Worm (Caenorhabditis elegans) whole organism, L3 larva: ENCODE measurements around the gene vig-1.

Experiments used
- ZK546.5 ChIP-seq: sonication (generic microtip); optimal IDR thresholded peaks from 2 replicates; lab custom pipeline; 2017; ENCODE audit warnings: missing biosample characterization, missing genetic modification characterization
- aly-2 ChIP-seq: fragments of 150-350 bp; optimal IDR thresholded peaks from 2 replicates; lab custom pipeline; 2014; ENCODE audit warnings: missing biosample characterization, missing genetic modification characterization
- ama-1 ChIP-seq: fragments of 150-350 bp; optimal IDR thresholded peaks from 2 replicates; lab custom pipeline; 2018
- ceh-16 ChIP-seq: sonication (generic microtip); optimal IDR thresholded peaks from 2 replicates; lab custom pipeline; 2017; ENCODE audit warnings: missing biosample characterization, missing genetic modification characterization
- ceh-28 ChIP-seq: fragments of 150-350 bp; optimal IDR thresholded peaks from 2 replicates; lab custom pipeline; 2014; ENCODE audit warnings: missing biosample characterization, missing genetic modification reagents, missing genetic modification characterization
- ceh-82 ChIP-seq: fragments of 150-350 bp; optimal IDR thresholded peaks from 2 replicates; lab custom pipeline; 2014; ENCODE audit warnings: missing biosample characterization, missing genetic modification characterization
- ceh-9 ChIP-seq: sonication (generic microtip); optimal IDR thresholded peaks from 2 replicates; lab custom pipeline; 2018; ENCODE audit warnings: missing biosample characterization, missing genetic modification characterization
- daf-12 ChIP-seq: fragments of 150-350 bp; optimal IDR thresholded peaks from 2 replicates; lab custom pipeline; 2014; ENCODE audit warnings: missing biosample characterization, missing genetic modification reagents, missing genetic modification characterization
- egl-5 ChIP-seq: fragments of 150-350 bp; optimal IDR thresholded peaks from 2 replicates; lab custom pipeline; 2017; ENCODE audit warnings: missing biosample characterization, missing genetic modification reagents, missing genetic modification characterization, inconsistent platforms
- elt-1 ChIP-seq: fragments of 150-350 bp; optimal IDR thresholded peaks from 2 replicates; lab custom pipeline; 2014; ENCODE audit warnings: missing biosample characterization, missing genetic modification characterization
- elt-2 ChIP-seq: sonication (generic microtip); optimal IDR thresholded peaks from 2 replicates; lab custom pipeline; 2016; ENCODE audit warnings: missing genetic modification reagents, mild to moderate bottlenecking, missing genetic modification characterization, missing compliant biosample characterization
- fkh-10 ChIP-seq: sonication (generic microtip); optimal IDR thresholded peaks from 2 replicates; lab custom pipeline; 2017; ENCODE audit warnings: missing biosample characterization, missing genetic modification reagents, missing genetic modification characterization
- fkh-2 ChIP-seq: fragments of 150-350 bp; optimal IDR thresholded peaks from 2 replicates; lab custom pipeline; 2014; ENCODE audit warnings: missing biosample characterization, missing genetic modification reagents, missing genetic modification characterization
- hmg-11 ChIP-seq: sonication (generic microtip); optimal IDR thresholded peaks from 2 replicates; lab custom pipeline; 2016; ENCODE audit warnings: missing genetic modification characterization, missing compliant biosample characterization
- jun-1 ChIP-seq: fragments of 150-350 bp; optimal IDR thresholded peaks from 2 replicates; lab custom pipeline; 2014; ENCODE audit warnings: missing biosample characterization, missing genetic modification reagents, missing genetic modification characterization
- lin-15B ChIP-seq: fragments of 150-350 bp; optimal IDR thresholded peaks from 2 replicates; lab custom pipeline; 2014; ENCODE audit warnings: missing biosample characterization, missing genetic modification characterization
- lin-39 ChIP-seq: fragments of 150-350 bp; optimal IDR thresholded peaks from 2 replicates; lab custom pipeline; 2018; ENCODE audit warnings: missing biosample characterization, missing genetic modification reagents, missing genetic modification characterization
- lsy-12 ChIP-seq: sonication (generic microtip); optimal IDR thresholded peaks from 2 replicates; lab custom pipeline; 2016; ENCODE audit warnings: mild to moderate bottlenecking, missing genetic modification characterization, missing compliant biosample characterization
- mdl-1 ChIP-seq: fragments of 150-350 bp; optimal IDR thresholded peaks from 2 replicates; lab custom pipeline; 2014; ENCODE audit warnings: missing biosample characterization, missing genetic modification characterization
- mml-1 ChIP-seq: fragments of 150-350 bp; sonication (generic microtip); optimal IDR thresholded peaks from 3 replicates; lab custom pipeline; 2014; ENCODE audit warnings: missing biosample characterization, missing genetic modification characterization
- nfya-1 ChIP-seq: sonication (generic microtip); optimal IDR thresholded peaks from 2 replicates; lab custom pipeline; 2017; ENCODE audit warnings: missing genetic modification characterization, mild to moderate bottlenecking, missing compliant biosample characterization, antibody characterized with exemption, moderate library complexity; ENCODE audit not compliant: insufficient read depth
- nhr-237 ChIP-seq: fragments of 150-350 bp; optimal IDR thresholded peaks from 2 replicates; lab custom pipeline; 2014; ENCODE audit warnings: missing biosample characterization, missing genetic modification characterization
- nhr-25 ChIP-seq: sonication (generic microtip); optimal IDR thresholded peaks from 2 replicates; lab custom pipeline; 2017; ENCODE audit warnings: missing biosample characterization, missing genetic modification characterization
- nhr-67 ChIP-seq: fragments of 150-350 bp; optimal IDR thresholded peaks from 2 replicates; lab custom pipeline; 2014; ENCODE audit warnings: missing biosample characterization, missing genetic modification characterization
- nhr-77 ChIP-seq: fragments of 150-350 bp; optimal IDR thresholded peaks from 2 replicates; lab custom pipeline; 2014; ENCODE audit warnings: missing biosample characterization, missing genetic modification characterization
- pha-4 ChIP-seq: fragments of 150-350 bp; optimal IDR thresholded peaks from 2 replicates; lab custom pipeline; 2014; ENCODE audit warnings: missing biosample characterization, missing genetic modification reagents, missing genetic modification characterization
- pqm-1 ChIP-seq: fragments of 150-350 bp; optimal IDR thresholded peaks from 2 replicates; lab custom pipeline; 2017; ENCODE audit warnings: missing biosample characterization, missing genetic modification characterization, inconsistent platforms
- sea-2 ChIP-seq: fragments of 150-350 bp; sonication (generic microtip); optimal IDR thresholded peaks from 4 replicates; lab custom pipeline; 2014; ENCODE audit warnings: missing biosample characterization, missing genetic modification reagents, missing genetic modification characterization
- skn-1 ChIP-seq: fragments of 150-350 bp; optimal IDR thresholded peaks from 2 replicates; lab custom pipeline; 2014; ENCODE audit warnings: missing biosample characterization, missing genetic modification characterization
- snpc-4 ChIP-seq: fragments of 150-350 bp; optimal IDR thresholded peaks from 2 replicates; lab custom pipeline; 2014; ENCODE audit warnings: missing biosample characterization, missing genetic modification characterization
- tbx-2 ChIP-seq: sonication (generic microtip); optimal IDR thresholded peaks from 2 replicates; lab custom pipeline; 2016; ENCODE audit warnings: mild to moderate bottlenecking, missing genetic modification characterization, missing compliant biosample characterization
- unc-62 ChIP-seq: fragments of 150-350 bp; sonication (generic microtip); optimal IDR thresholded peaks from 4 replicates; lab custom pipeline; 2014; ENCODE audit warnings: missing biosample characterization, missing genetic modification reagents, missing genetic modification characterization
- zag-1 ChIP-seq: fragments of 150-350 bp; optimal IDR thresholded peaks from 2 replicates; lab custom pipeline; 2014; ENCODE audit warnings: missing biosample characterization, missing genetic modification characterization
- ztf-11 ChIP-seq: fragments of 150-350 bp; optimal IDR thresholded peaks from 2 replicates; lab custom pipeline; 2014; ENCODE audit warnings: missing biosample characterization, missing genetic modification characterization
- ztf-4 ChIP-seq: fragments of 150-350 bp; optimal IDR thresholded peaks from 2 replicates; lab custom pipeline; 2014; ENCODE audit warnings: missing biosample characterization, missing genetic modification characterization

Gene vig-1

DNA sequence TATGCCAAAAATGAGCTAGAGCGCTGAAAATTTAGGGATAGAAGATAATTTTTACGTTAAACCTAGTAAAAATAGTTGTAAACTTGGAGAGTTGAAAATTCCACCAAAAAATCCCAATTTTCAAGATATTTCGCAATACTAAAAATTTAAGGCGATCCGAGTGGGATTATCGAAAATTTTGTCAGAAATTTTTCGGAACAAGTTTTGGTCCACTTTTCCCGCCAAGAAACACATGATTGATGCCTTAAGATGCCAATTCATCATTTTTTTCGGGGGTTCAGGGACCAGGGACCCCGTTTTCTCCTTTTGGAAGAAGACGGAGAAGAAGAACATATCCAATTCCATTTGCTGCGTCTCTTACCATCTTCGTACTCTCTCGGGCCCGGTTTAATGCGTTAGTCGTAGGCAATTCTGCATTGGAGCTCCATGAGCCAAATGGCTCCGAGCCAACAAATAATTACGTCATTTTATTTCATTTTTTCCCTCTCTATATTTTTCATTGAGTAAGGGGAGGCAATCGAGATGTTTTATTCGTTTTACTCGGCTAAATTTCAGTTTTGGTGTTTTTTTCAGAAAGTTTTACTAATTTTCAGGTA, 23.8 kb downstream of the vig-1 start:
- TF ChIP-seq lin-39 (peak; percentile 90), nfya-1 (tag; lab: Kevin White, UChicago) (peak; percentile 12), ceh-28 (tag; lab: Kevin White, UChicago) (no peak), snpc-4 (tag; lab: Kevin White, UChicago) (no peak), sea-2 (GFP tag; lab: Kevin White, UChicago) (no peak), unc-62 (GFP tag; lab: Kevin White, UChicago) (peak; percentile 29), egl-5 (no peak), daf-12 (tag; lab: Kevin White, UChicago) (no peak)

DNA sequence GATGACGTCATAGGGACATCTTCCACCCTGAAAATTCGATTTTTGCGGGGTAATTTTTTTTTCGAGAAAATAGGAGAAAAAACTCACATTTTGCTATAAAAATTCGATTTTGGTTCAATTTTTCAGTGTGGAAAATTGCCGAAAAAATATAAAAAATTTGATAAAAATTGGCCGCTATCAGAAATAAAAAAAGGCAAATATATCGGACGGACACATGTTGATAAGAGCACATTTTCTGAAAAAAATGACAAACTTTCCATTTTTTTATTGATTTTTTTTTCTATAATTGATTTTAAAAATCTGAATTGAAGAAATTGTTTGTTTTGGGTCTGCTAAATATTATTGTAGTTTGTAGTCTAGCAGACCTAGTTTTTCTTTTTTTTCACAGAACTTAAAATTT, 34.6 kb downstream of the vig-1 start, which contains the start of gene C13A10.1:
C13A10.1 (minus strand) TSS at position 170 of the 400 bp plus-strand sequence.
- TF ChIP-seq nhr-25 (no peak), hmg-11 (tag; lab: Kevin White, UChicago) (no peak), pqm-1 (tag; lab: Kevin White, UChicago) (peak; percentile 26), elt-2 (peak; percentile 54)

DNA sequence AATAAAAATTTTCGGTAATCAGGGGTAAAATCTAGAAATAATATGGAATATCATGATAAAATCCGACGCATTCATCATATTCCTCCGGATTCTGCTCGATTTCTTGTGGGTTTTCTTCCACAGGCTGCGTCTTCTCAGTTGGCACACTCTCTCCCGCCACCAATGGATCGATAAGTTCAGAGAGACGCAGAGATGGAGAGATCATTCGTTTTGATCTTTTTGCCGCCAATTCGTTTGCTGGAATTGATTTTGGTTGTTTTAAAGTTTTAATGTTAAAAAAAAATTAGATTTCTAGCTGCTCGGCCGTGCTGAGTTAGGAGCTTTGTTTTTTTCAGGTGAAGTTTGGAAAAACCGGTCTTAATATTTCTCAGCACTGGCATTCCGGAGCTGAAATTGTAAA, 36.4 kb downstream of the vig-1 start:
- TF ChIP-seq pha-4 (tag; lab: Kevin White, UChicago) (no peak), sea-2 (GFP tag; lab: Kevin White, UChicago) (no peak), nhr-77 (tag; lab: Kevin White, UChicago) (no peak), elt-1 (no peak), ceh-16 (tag; lab: Kevin White, UChicago) (no peak), ceh-82 (tag; lab: Kevin White, UChicago) (no peak), mml-1 (tag; lab: Kevin White, UChicago) (no peak), lsy-12 (no peak), nfya-1 (tag; lab: Kevin White, UChicago) (no peak), lin-39 (no peak), ztf-4 (no peak), ceh-28 (tag; lab: Kevin White, UChicago) (no peak), nhr-25 (no peak), jun-1 (tag; lab: Kevin White, UChicago) (no peak), zag-1 (tag; lab: Kevin White, UChicago) (no peak), mdl-1 (tag; lab: Kevin White, UChicago) (no peak), lin-15B (no peak), tbx-2 (no peak)

DNA sequence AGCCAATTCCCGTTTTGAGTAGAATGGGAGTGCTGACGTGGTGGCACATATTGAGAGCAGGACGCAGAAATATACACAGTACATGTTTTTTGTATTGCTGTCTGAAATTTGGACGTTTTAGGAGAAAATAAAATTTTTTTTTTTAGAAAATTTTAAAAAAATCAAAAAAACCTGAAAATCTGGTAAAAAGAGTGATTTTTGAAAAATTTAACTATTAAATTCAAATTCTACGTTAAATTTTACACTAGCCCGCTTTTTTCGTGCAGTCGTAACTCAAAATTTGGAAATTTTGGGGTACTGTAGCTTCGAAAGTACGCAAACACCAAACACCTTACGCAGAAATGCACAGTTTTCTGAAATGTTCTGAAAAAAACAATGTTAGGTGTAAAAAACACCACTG, 37.1 kb downstream of the vig-1 start, which contains the start of gene C13A10.2:
C13A10.2 (minus strand) TSS at position 101 of the 400 bp plus-strand sequence.
- TF ChIP-seq lsy-12 (no peak), ama-1 (lab: Kevin White, UChicago) (no peak), zag-1 (tag; lab: Kevin White, UChicago) (no peak), hmg-11 (tag; lab: Kevin White, UChicago) (no peak), lin-39 (no peak), fkh-2 (tag; lab: Kevin White, UChicago) (no peak), nhr-237 (tag; lab: Kevin White, UChicago) (no peak), egl-5 (no peak), skn-1 (no peak), ZK546.5 (tag; lab: Kevin White, UChicago) (no peak), elt-1 (no peak), mml-1 (tag; lab: Kevin White, UChicago) (no peak), jun-1 (tag; lab: Kevin White, UChicago) (no peak), nfya-1 (tag; lab: Kevin White, UChicago) (no peak), nhr-25 (no peak)
- TF ChIP-seq, all 47 proteins: peak for 0

DNA sequence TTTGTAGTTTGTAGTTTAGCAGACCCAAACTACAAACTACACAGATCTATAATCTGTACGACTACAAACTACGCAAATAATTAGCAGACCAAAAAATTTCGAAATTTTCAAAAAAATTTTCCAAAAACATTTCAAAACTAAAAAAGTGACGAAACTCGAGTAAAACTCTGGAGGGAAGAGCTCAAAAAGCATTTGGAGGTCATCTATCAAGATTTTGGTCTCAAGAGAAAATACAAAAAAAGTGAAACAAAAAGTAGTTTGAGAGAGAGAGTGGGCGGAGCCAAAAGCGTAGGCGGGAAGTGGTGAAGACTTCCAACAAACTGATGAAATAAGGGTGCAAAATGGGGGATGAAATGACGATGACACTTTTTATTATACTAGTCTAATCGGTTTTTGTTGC, 39.4 kb downstream of the vig-1 start:
- TF ChIP-seq elt-1 (peak; percentile 54), lin-39 (peak; percentile 85), nfya-1 (tag; lab: Kevin White, UChicago) (peak; percentile 4), nhr-67 (tag; lab: Kevin White, UChicago) (no peak), fkh-10 (no peak)
- TF ChIP-seq, all 47 proteins: peak for 3

DNA sequence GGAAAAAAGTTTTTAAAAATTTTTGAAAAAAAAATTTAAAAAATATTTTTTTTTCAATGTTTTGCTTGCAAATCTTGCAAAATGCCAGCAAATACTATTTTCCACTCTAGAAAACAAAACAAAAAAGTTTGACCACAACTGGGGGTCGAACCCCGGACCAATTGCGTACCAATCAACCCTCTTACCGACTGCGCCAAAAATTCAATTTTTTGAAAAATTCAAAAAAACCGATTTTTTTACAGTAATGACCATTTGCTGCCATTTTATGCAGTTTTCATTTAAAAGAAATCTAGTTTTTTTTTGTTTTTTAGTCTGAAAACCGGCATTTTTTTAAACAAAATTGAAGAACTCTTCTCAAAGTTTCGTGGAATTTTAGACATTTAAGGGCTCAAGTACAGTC, 41.6 kb downstream of the vig-1 start:
- no peak for TF ChIP-seq ceh-82 (tag; lab: Kevin White, UChicago)
- no peak for TF ChIP-seq sea-2 (GFP tag; lab: Kevin White, UChicago)
- TF ChIP-seq zag-1 (tag; lab: Kevin White, UChicago): no peak
- no peak for TF ChIP-seq elt-1
- no peak for TF ChIP-seq lin-15B
- TF ChIP-seq ceh-16 (tag; lab: Kevin White, UChicago): no peak
- TF ChIP-seq ztf-11: no peak
- TF ChIP-seq pqm-1 (tag; lab: Kevin White, UChicago): no peak
- TF ChIP-seq ztf-4: no peak
- no peak for TF ChIP-seq nhr-25
- no peak for TF ChIP-seq ama-1 (lab: Kevin White, UChicago)
- TF ChIP-seq ceh-9: no peak
- no peak for TF ChIP-seq aly-2 (tag; lab: Kevin White, UChicago)
